Worm (Caenorhabditis elegans): Measurements from ENCODE around the gene mps-1.
A peak's percentile ranks its signal among the peaks of the same experiment; 100 is the strongest.

Gene mps-1

DNA sequence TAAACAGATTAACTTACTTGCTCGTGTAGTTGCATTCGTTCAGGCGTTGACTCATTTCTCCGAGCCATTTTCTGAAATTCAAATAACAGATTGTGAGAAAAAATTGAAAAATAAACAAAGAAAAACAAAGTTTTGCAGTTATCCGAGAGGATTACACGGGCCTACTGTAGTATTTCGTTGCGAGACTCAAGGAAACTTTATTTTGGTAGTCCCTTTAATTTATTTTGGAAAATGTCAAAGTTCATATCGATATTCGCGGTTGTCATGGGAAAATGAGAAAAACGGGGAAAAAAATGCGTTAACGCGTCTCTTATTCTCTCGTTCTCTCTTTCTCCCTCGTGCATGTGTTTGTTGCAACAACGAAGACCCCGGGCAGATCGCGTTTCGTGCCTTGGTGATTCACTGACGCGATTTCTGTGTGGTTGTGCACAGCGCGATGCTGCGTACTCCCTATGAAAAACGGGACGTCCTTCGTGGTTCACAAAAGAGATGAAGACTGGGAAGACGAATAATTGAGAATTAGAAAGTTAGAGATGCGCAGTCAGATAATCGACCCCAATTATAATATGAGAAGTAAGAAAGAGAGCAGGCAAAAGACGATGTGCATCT lies 37.2 kb upstream of the mps-1 start, which contains the start of gene set-4 (continued):
- TF ChIP-seq nhr-11 (tag; optimal IDR thresholded peaks at IDR 0.05) (no peak), unc-55 (GFP tag; optimal IDR thresholded peaks at IDR 0.05) (peak; percentile 6), ceh-34 (tag; optimal IDR thresholded peaks at IDR 0.05) (peak; percentile 75), hlh-8 (tag; optimal IDR thresholded peaks at IDR 0.05) (peak; percentile 35), syd-9 (tag; optimal IDR thresholded peaks at IDR 0.05) (no peak), ets-4 (tag; optimal IDR thresholded peaks at IDR 0.05) (peak; percentile 10), ahr-1 (tag; optimal IDR thresholded peaks at IDR 0.05) (no peak), hlh-15 (tag; optimal IDR thresholded peaks at IDR 0.05) (no peak)

DNA sequence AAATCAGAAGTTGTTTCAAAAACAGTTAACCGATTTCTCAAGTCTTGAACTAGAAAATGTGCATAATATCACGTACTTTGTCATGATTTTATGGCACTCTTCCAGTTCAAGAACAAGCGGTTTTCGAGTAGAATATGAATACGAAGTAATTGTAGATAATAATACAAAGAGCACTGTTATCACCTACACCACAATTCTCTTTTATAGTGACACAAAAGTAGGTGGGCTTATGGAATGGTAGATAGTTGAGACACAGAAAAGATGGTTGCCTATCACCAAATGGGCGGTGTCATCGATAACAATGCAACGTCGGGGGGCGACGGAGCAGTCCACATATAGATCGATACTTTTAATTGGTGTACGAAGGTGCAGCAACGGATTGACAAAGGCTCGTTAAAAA lies 34.5 kb upstream of the mps-1 start:
- TF ChIP-seq elt-2 (tag; optimal IDR thresholded peaks at IDR 0.05) (peak; percentile 97), F13H6.1 (tag; optimal IDR thresholded peaks at IDR 0.05) (no peak), nhr-11 (tag; optimal IDR thresholded peaks at IDR 0.05) (no peak)

DNA sequence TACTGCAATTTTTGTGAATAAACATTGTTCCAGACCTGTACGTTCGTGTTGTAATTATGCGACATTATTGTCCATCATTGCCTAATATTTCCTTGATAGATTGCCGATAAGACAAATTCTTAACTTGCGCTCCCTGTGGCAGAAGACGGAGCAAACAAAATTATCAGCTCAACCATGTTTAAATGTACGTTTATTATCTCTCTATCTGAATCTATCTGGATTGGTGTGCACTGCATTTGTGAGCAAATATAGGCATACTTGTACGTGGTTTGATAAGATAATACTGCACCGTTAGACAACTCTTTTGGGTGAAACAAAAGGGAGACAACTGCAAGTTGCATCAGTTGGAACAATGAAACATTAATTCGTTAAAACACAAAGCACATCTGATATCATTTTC lies 33.2 kb upstream of the mps-1 start:
- TF ChIP-seq dve-1 (tag; optimal IDR thresholded peaks at IDR 0.05): peak; percentile 37
- no peak for TF ChIP-seq ceh-48 (tag; optimal IDR thresholded peaks at IDR 0.05)
- TF ChIP-seq pqm-1 (tag; optimal IDR thresholded peaks at IDR 0.05): peak; percentile 58
- TF ChIP-seq elt-2 (tag; optimal IDR thresholded peaks at IDR 0.05): peak; percentile 97

ce11 chrII:6324086-6324485 lies 29.9 kb upstream of the mps-1 start, which contains the start of gene sma-6:
sma-6 (plus strand) TSS chrII:6324484.
- no peak for TF ChIP-seq rnt-1 (tag; optimal IDR thresholded peaks at IDR 0.05)
- no peak for TF ChIP-seq C38D4.7 (GFP tag; optimal IDR thresholded peaks at IDR 0.05)
- TF ChIP-seq ceh-2 (tag; optimal IDR thresholded peaks at IDR 0.05): no peak
- TF ChIP-seq hlh-13 (GFP tag; optimal IDR thresholded peaks at IDR 0.05): no peak
- no peak for TF ChIP-seq pqm-1 (tag; optimal IDR thresholded peaks at IDR 0.05)
- no peak for TF ChIP-seq ceh-18 (tag; optimal IDR thresholded peaks at IDR 0.05)
- no peak for TF ChIP-seq ama-1 (optimal IDR thresholded peaks at IDR 0.05)
- no peak for TF ChIP-seq ceh-6 (GFP tag; optimal IDR thresholded peaks at IDR 0.05)

ce11 chrII:6322979-6323378 lies 28.8 kb upstream of the mps-1 start, which contains the start of gene C32D5.4:
C32D5.4 (minus strand) TSS chrII:6323079.
- TF ChIP-seq zip-5 (tag; optimal IDR thresholded peaks at IDR 0.05) (no peak), npax-4 (tag; optimal IDR thresholded peaks at IDR 0.05) (no peak), K02D7.2 (tag; optimal IDR thresholded peaks at IDR 0.05) (no peak), ahr-1 (tag; optimal IDR thresholded peaks at IDR 0.05) (no peak), syd-9 (tag; optimal IDR thresholded peaks at IDR 0.05) (no peak), nhr-11 (tag; optimal IDR thresholded peaks at IDR 0.05) (no peak), fkh-6 (tag; optimal IDR thresholded peaks at IDR 0.05) (no peak), tbx-2 (tag; optimal IDR thresholded peaks at IDR 0.05) (no peak), pax-1 (tag; optimal IDR thresholded peaks at IDR 0.05) (no peak), hlh-13 (GFP tag; optimal IDR thresholded peaks at IDR 0.05) (no peak), pros-1 (tag; optimal IDR thresholded peaks at IDR 0.05) (no peak), Y22D7AL.16 (tag; optimal IDR thresholded peaks at IDR 0.05) (no peak)

- TF ChIP-seq pros-1 (tag; optimal IDR thresholded peaks at IDR 0.05) (no peak), nhr-232 (tag; optimal IDR thresholded peaks at IDR 0.05) (no peak), F13H6.1 (tag; optimal IDR thresholded peaks at IDR 0.05) (no peak), ceh-45 (GFP tag; IDR thresholded peaks at IDR 0.05) (no peak), dmd-4 (tag; optimal IDR thresholded peaks at IDR 0.05; ENCODE audit: borderline replicate concordance) (no peak), ceh-18 (tag; optimal IDR thresholded peaks at IDR 0.05) (no peak), fax-1 (tag; optimal IDR thresholded peaks at IDR 0.05) (no peak)
Observed at ce11 chrII:6322081-6322480, 27.9 kb upstream of the mps-1 start.
